Fruit fly (Drosophila melanogaster): Measurements from ENCODE around the gene Grl36b.

The Grl36b gene

DNA sequence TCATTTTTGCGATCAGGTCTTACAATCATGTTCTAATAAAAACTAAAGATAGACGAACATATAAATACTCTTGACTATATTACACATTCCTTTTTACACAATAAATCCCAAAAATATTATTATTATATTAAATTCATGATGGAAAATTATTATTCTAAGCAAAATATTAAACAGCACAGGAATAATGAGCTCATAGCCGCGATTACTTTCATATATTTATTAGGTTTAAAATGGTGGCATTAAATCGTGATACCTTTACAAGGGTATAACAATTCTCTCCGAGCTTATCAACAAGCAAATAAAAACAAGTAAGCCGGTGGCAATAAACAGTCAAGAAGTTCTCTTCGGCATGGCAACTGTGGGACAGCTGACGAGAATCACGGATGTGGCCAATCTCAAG is 27.5 kb upstream of the Grl36b start, which contains the start of gene CG17681 (continued):
- TF ChIP-seq CrebA (GFP tag; optimal IDR thresholded peaks at IDR 0.05; ENCODE audit: borderline replicate concordance) (no peak), N (GFP tag; optimal IDR thresholded peaks at IDR 0.05) (no peak), psq (GFP tag; optimal IDR thresholded peaks at IDR 0.05) (peak; percentile 0), Sp1 (GFP tag; optimal IDR thresholded peaks at IDR 0.05) (no peak), CG32264 (GFP tag; optimal IDR thresholded peaks at IDR 0.05) (no peak), ey (GFP tag; optimal IDR thresholded peaks at IDR 0.05) (no peak), pan (optimal IDR thresholded peaks at IDR 0.05) (no peak), CG9705 (GFP tag; optimal IDR thresholded peaks at IDR 0.05) (no peak), sv (GFP tag; optimal IDR thresholded peaks at IDR 0.05) (no peak), foxo (GFP tag; optimal IDR thresholded peaks at IDR 0.05) (peak in 1 of 2 experiments; percentile 54), h (GFP tag; optimal IDR thresholded peaks at IDR 0.05) (no peak), tai (GFP tag; optimal IDR thresholded peaks at IDR 0.05) (no peak)

DNA sequence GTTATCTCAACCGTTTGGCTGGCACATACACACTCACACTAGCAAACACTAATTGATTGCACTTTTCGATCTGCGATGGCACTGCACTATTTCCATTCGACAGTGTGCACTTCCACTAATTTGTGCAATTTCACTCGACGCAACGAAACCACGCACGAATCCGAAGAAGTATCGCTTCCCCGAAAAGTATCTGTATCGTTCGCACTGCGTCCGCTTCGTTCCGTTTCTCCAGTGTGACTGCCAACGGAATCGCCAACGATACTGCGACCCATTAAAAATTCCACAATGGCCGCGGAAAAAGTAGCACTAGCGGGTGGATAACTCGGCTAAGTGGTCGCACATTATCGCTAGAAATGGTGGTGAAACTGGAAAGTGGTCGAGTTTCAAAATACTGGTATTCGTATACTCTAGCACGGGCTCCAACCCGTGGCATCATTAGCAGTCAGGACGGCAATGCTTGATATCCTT is 26.7 kb upstream of the Grl36b start, which contains the start of gene Socs36E:
Socs36E (minus strand) TSS at position 246 of the 468 bp plus-strand sequence.
- peak; percentile 93 for TF ChIP-seq Myc (optimal IDR thresholded peaks at IDR 0.05)
- TF ChIP-seq CG9705 (GFP tag; optimal IDR thresholded peaks at IDR 0.05), result no peak
- TF ChIP-seq Hnf4 (GFP tag; optimal IDR thresholded peaks at IDR 0.05), result no peak
- peak; percentile 35 for TF ChIP-seq Vsx2 (GFP tag; optimal IDR thresholded peaks at IDR 0.05; ENCODE audit: partially characterized antibody)
- peak in 1 of 2 experiments; percentile 13 for TF ChIP-seq foxo (GFP tag; optimal IDR thresholded peaks at IDR 0.05)
- no peak for TF ChIP-seq Rel (GFP tag; optimal IDR thresholded peaks at IDR 0.05)
- peak; percentile 70 for TF ChIP-seq Rel (tag; optimal IDR thresholded peaks at IDR 0.05)
- TF ChIP-seq h (GFP tag; optimal IDR thresholded peaks at IDR 0.05), result no peak
- no peak for TF ChIP-seq ey (GFP tag; optimal IDR thresholded peaks at IDR 0.05)
- no peak for TF ChIP-seq Hr78 (GFP tag; optimal IDR thresholded peaks at IDR 0.05)
- peak; percentile 13 for TF ChIP-seq psq (GFP tag; optimal IDR thresholded peaks at IDR 0.05)
- TF ChIP-seq lola (GFP tag; optimal IDR thresholded peaks at IDR 0.05), result no peak
- TF ChIP-seq sv (GFP tag; optimal IDR thresholded peaks at IDR 0.05), result peak; percentile 4
- TF ChIP-seq Sp1 (GFP tag; optimal IDR thresholded peaks at IDR 0.05), result peak; percentile 5
- TF ChIP-seq rgr (GFP tag; optimal IDR thresholded peaks at IDR 0.05), result peak; percentile 21
- TF ChIP-seq HLH106 (tag; optimal IDR thresholded peaks at IDR 0.05), result peak; percentile 8
- no peak for TF ChIP-seq dsf (GFP tag; optimal IDR thresholded peaks at IDR 0.05; ENCODE audit: borderline replicate concordance)
- TF ChIP-seq Hr83 (GFP tag; optimal IDR thresholded peaks at IDR 0.05; ENCODE audit: poor library complexity, severe bottlenecking), result peak; percentile 42
- no peak for TF ChIP-seq jim (GFP tag; optimal IDR thresholded peaks at IDR 0.05)
- TF ChIP-seq CG32264 (GFP tag; optimal IDR thresholded peaks at IDR 0.05), result no peak

DNA sequence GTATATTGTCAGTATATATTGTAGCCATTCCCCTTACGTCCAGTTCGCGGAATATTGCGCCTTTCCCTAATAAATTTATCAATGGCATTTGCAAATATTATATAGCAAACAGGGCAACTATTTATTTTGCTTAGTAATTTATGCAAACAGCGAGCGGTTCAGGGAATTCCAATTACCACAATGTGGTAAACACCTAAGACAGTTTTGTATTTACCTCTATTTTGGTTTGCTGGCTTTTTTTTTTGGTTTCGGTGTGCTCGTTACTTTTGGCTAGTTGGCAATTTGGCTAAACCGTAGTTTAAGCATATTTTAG is 26.2 kb upstream of the Grl36b start:
- no peak for TF ChIP-seq Dfd (GFP tag; optimal IDR thresholded peaks at IDR 0.05)
- TF ChIP-seq rgr (GFP tag; optimal IDR thresholded peaks at IDR 0.05), result peak; percentile 14
- peak; percentile 62 for TF ChIP-seq tai (GFP tag; optimal IDR thresholded peaks at IDR 0.05)
- TF ChIP-seq OdsH (GFP tag; optimal IDR thresholded peaks at IDR 0.05), result peak; percentile 31
- TF ChIP-seq Hr83 (GFP tag; optimal IDR thresholded peaks at IDR 0.05; ENCODE audit: poor library complexity, severe bottlenecking), result peak; percentile 13

- TF ChIP-seq CG32264 (GFP tag; optimal IDR thresholded peaks at IDR 0.05), result no peak
- peak; percentile 23 for TF ChIP-seq CG9705 (GFP tag; optimal IDR thresholded peaks at IDR 0.05)
- TF ChIP-seq Myc (optimal IDR thresholded peaks at IDR 0.05), result no peak
- TF ChIP-seq sage (GFP tag; optimal IDR thresholded peaks at IDR 0.05), result no peak
- no peak for TF ChIP-seq Mio (GFP tag; optimal IDR thresholded peaks at IDR 0.05)
- peak; percentile 60 for TF ChIP-seq fru (GFP tag; optimal IDR thresholded peaks at IDR 0.05)
- TF ChIP-seq Rel (GFP tag; optimal IDR thresholded peaks at IDR 0.05), result no peak
- TF ChIP-seq Rel (tag; optimal IDR thresholded peaks at IDR 0.05), result peak; percentile 41
- no peak for TF ChIP-seq GATAd (GFP tag; optimal IDR thresholded peaks at IDR 0.05)
- TF ChIP-seq Jra (GFP tag; optimal IDR thresholded peaks at IDR 0.05), result no peak
- TF ChIP-seq woc (GFP tag; optimal IDR thresholded peaks at IDR 0.05), result peak; percentile 67
- TF ChIP-seq HLH106 (tag; optimal IDR thresholded peaks at IDR 0.05), result peak; percentile 56
- TF ChIP-seq dmrt93B (GFP tag; optimal IDR thresholded peaks at IDR 0.05), result peak; percentile 56
- TF ChIP-seq jim (GFP tag; optimal IDR thresholded peaks at IDR 0.05), result no peak
- no peak for TF ChIP-seq usp (GFP tag; optimal IDR thresholded peaks at IDR 0.05)
- TF ChIP-seq foxo (GFP tag; optimal IDR thresholded peaks at IDR 0.05), result peak in 1 of 2 experiments; percentile 48
- peak; percentile 4 for TF ChIP-seq Sp1 (GFP tag; optimal IDR thresholded peaks at IDR 0.05)
- peak in 1 of 2 experiments; percentile 19 for TF ChIP-seq dl (GFP tag; optimal IDR thresholded peaks at IDR 0.05; ENCODE audit: insufficient read depth in 1 of 2, partially characterized antibody in 2 of 2)
- no peak for TF ChIP-seq brk (GFP tag; optimal IDR thresholded peaks at IDR 0.05)
- TF ChIP-seq psq (GFP tag; optimal IDR thresholded peaks at IDR 0.05), result no peak
- peak; percentile 69 for TF ChIP-seq CrebA (GFP tag; optimal IDR thresholded peaks at IDR 0.05; ENCODE audit: borderline replicate concordance)
- TF ChIP-seq br (GFP tag; optimal IDR thresholded peaks at IDR 0.05), result peak; percentile 53
- no peak for TF ChIP-seq Dif (GFP tag; optimal IDR thresholded peaks at IDR 0.05; ENCODE audit: partially characterized antibody)
- no peak for TF ChIP-seq pan (optimal IDR thresholded peaks at IDR 0.05)
- TF ChIP-seq Hr78 (GFP tag; optimal IDR thresholded peaks at IDR 0.05), result no peak
- no peak for TF ChIP-seq tai (GFP tag; optimal IDR thresholded peaks at IDR 0.05)
- peak; percentile 65 for TF ChIP-seq Abd-B (GFP tag; optimal IDR thresholded peaks at IDR 0.05)
- TF ChIP-seq Hr83 (GFP tag; optimal IDR thresholded peaks at IDR 0.05; ENCODE audit: poor library complexity, severe bottlenecking), result peak; percentile 52
- TF ChIP-seq sv (GFP tag; optimal IDR thresholded peaks at IDR 0.05), result peak; percentile 22
- TF ChIP-seq lola (GFP tag; optimal IDR thresholded peaks at IDR 0.05), result no peak
- peak; percentile 67 for TF ChIP-seq ey (GFP tag; optimal IDR thresholded peaks at IDR 0.05)
- TF ChIP-seq N (GFP tag; optimal IDR thresholded peaks at IDR 0.05), result peak; percentile 76
- no peak for TF ChIP-seq rgr (GFP tag; optimal IDR thresholded peaks at IDR 0.05)
- no peak for TF ChIP-seq dsf (GFP tag; optimal IDR thresholded peaks at IDR 0.05; ENCODE audit: borderline replicate concordance)
These were observed 25.7 kb upstream of the Grl36b start for dm6 chr2L:18151134-18151825.
